Fruit fly (Drosophila melanogaster) whole organism, embryonic: ENCODE data around the gene Ntf-2r.
A peak's percentile ranks its signal among the peaks of the same experiment; 100 is the strongest.

Experiments used
- Asciz ChIP-seq: fragments of 200-800 bp; sonication (Bioruptor generic); optimal IDR thresholded peaks from 2 replicates; lab custom pipeline; 2017; ENCODE audit warnings: missing biosample characterization, mild to moderate bottlenecking, missing genetic modification characterization, missing genetic modification reagents
- BEAF-32 ChIP-seq: fragments of 200-800 bp; sonication (Bioruptor generic); optimal IDR thresholded peaks from 3 replicates; lab custom pipeline; 2017; ENCODE audit warnings: missing biosample characterization, missing genetic modification characterization, mild to moderate bottlenecking, moderate library complexity, missing genetic modification reagents
- Bgb ChIP-seq: fragments of 200-800 bp; sonication (Bioruptor generic); IDR thresholded peaks from 2 replicates; pipeline ENCODE4 v1.3.6; 2022; ENCODE audit warnings: missing biosample characterization, missing genetic modification characterization; ENCODE audit not compliant: partially characterized antibody
- BtbVII ChIP-seq: fragments of 200-800 bp; sonication (Bioruptor generic); optimal IDR thresholded peaks from 3 replicates; lab custom pipeline; 2017; ENCODE audit warnings: missing biosample characterization, mild to moderate bottlenecking, missing genetic modification characterization
- CG10274 ChIP-seq: fragments of 200-800 bp; sonication (Bioruptor generic); optimal IDR thresholded peaks from 3 replicates; lab custom pipeline; 2017; ENCODE audit warnings: missing biosample characterization, mild to moderate bottlenecking, missing genetic modification characterization
- CG11456 ChIP-seq: fragments of 200-800 bp; sonication (Bioruptor generic); IDR thresholded peaks from 3 replicates; pipeline ENCODE4 v1.3.6; 2022; ENCODE audit warnings: missing biosample characterization, missing genetic modification characterization
- CG12155 ChIP-seq: fragments of 200-800 bp; sonication (Bioruptor generic); optimal IDR thresholded peaks from 3 replicates; lab custom pipeline; 2016; ENCODE audit warnings: missing biosample characterization, missing genetic modification characterization
- CG12659 ChIP-seq: fragments of 200-800 bp; sonication (Bioruptor generic); optimal IDR thresholded peaks from 3 replicates; lab custom pipeline; 2017; ENCODE audit warnings: mild to moderate bottlenecking, missing biosample characterization, missing genetic modification reagents, missing genetic modification characterization
- CG12769 ChIP-seq: fragments of 200-800 bp; sonication (Bioruptor generic); optimal IDR thresholded peaks from 2 replicates; lab custom pipeline; 2019; ENCODE audit warnings: missing biosample characterization, mild to moderate bottlenecking, missing genetic modification characterization, moderate library complexity
- CG15073 ChIP-seq: fragments of 200-800 bp; sonication (Bioruptor generic); optimal IDR thresholded peaks from 2 replicates; lab custom pipeline; 2016; ENCODE audit warnings: missing biosample characterization, missing genetic modification characterization
- CG1603 ChIP-seq: fragments of 200-800 bp; sonication (Bioruptor generic); optimal IDR thresholded peaks from 2 replicates; lab custom pipeline; 2019; ENCODE audit warnings: missing biosample characterization, mild to moderate bottlenecking, missing genetic modification characterization, moderate library complexity
- CG18619 ChIP-seq: fragments of 200-800 bp; sonication (Bioruptor generic); optimal IDR thresholded peaks from 3 replicates; lab custom pipeline; 2017; ENCODE audit warnings: missing biosample characterization, mild to moderate bottlenecking, missing genetic modification characterization
- CG2875 ChIP-seq: fragments of 200-800 bp; sonication (Bioruptor generic); optimal IDR thresholded peaks from 2 replicates; lab custom pipeline; 2017; ENCODE audit warnings: missing biosample characterization, mild to moderate bottlenecking, missing genetic modification characterization, missing genetic modification reagents
- CG30020 ChIP-seq: fragments of 200-800 bp; optimal IDR thresholded peaks from 2 replicates; lab custom pipeline; 2019; ENCODE audit warnings: missing biosample characterization, mild to moderate bottlenecking, missing genetic modification characterization, moderate library complexity
- CG31365 ChIP-seq: fragments of 200-800 bp; sonication (Bioruptor generic); optimal IDR thresholded peaks from 2 replicates; lab custom pipeline; 2018; ENCODE audit warnings: missing biosample characterization, mild to moderate bottlenecking, missing genetic modification characterization
- CG31388 ChIP-seq: fragments of 200-800 bp; sonication (Bioruptor generic); optimal IDR thresholded peaks from 2 replicates; lab custom pipeline; 2016; ENCODE audit warnings: missing biosample characterization, missing genetic modification characterization
- CG3163 ChIP-seq: fragments of 200-800 bp; sonication (Bioruptor generic); optimal IDR thresholded peaks from 3 replicates; lab custom pipeline; 2016; ENCODE audit warnings: missing biosample characterization, missing genetic modification characterization
- CG33557 ChIP-seq: fragments of 200-800 bp; sonication (Bioruptor generic); optimal IDR thresholded peaks from 2 replicates; lab custom pipeline; 2019; ENCODE audit warnings: missing biosample characterization, mild to moderate bottlenecking, missing genetic modification characterization, moderate library complexity
- CG4854 ChIP-seq: fragments of 200-800 bp; sonication (Bioruptor generic); optimal IDR thresholded peaks from 2 replicates; lab custom pipeline; 2016; ENCODE audit warnings: missing biosample characterization, missing genetic modification characterization, inconsistent platforms
- CG6683 ChIP-seq: fragments of 200-800 bp; sonication (Bioruptor generic); optimal IDR thresholded peaks from 2 replicates; lab custom pipeline; 2017; ENCODE audit warnings: missing biosample characterization, mild to moderate bottlenecking, missing genetic modification characterization, missing genetic modification reagents
- CG9437 ChIP-seq: fragments of 200-800 bp; sonication (Bioruptor generic); optimal IDR thresholded peaks from 2 replicates; lab custom pipeline; 2018; ENCODE audit warnings: missing biosample characterization, mild to moderate bottlenecking, missing genetic modification characterization
- Ets97D ChIP-seq: fragments of 200-800 bp; sonication (Bioruptor generic); optimal IDR thresholded peaks from 3 replicates; lab custom pipeline; 2016; ENCODE audit warnings: missing biosample characterization, missing genetic modification characterization
- Fer3 ChIP-seq: fragments of 200-800 bp; sonication (Bioruptor generic); optimal IDR thresholded peaks from 2 replicates; lab custom pipeline; 2018; ENCODE audit warnings: missing biosample characterization, mild to moderate bottlenecking, missing genetic modification characterization, moderate library complexity
- GATAe ChIP-seq: fragments of 200-800 bp; sonication (Bioruptor generic); conservative IDR thresholded peaks from 2 replicates; pipeline ENCODE4 v1.3.6; 2022; ENCODE audit warnings: missing biosample characterization, missing genetic modification characterization
- HLH54F ChIP-seq: fragments of 200-800 bp; sonication (Bioruptor generic); optimal IDR thresholded peaks from 3 replicates; lab custom pipeline; 2016; ENCODE audit warnings: missing biosample characterization, missing genetic modification characterization
- HLHmδ ChIP-seq: fragments of 200-800 bp; sonication (Bioruptor generic); optimal IDR thresholded peaks from 2 replicates; lab custom pipeline; 2018; ENCODE audit warnings: missing biosample characterization, mild to moderate bottlenecking, missing genetic modification characterization, moderate library complexity
- Lim3 ChIP-seq: fragments of 200-800 bp; sonication (Bioruptor generic); IDR thresholded peaks from 2 replicates; pipeline ENCODE4 v1.3.6; 2022; ENCODE audit warnings: missing biosample characterization, missing genetic modification characterization
- Med ChIP-seq: fragments of 200-800 bp; sonication (Bioruptor generic); peaks from one replicate; lab custom pipeline; 2016; ENCODE audit warnings: missing biosample characterization, missing genetic modification characterization, mild to moderate bottlenecking, inconsistent platforms, moderate library complexity
- Sry-β ChIP-seq: fragments of 200-800 bp; sonication (Bioruptor generic); optimal IDR thresholded peaks from 2 replicates; lab custom pipeline; 2018; ENCODE audit warnings: missing biosample characterization, mild to moderate bottlenecking, missing genetic modification characterization, moderate library complexity
- Tbp ChIP-seq: fragments of >200 bp; optimal IDR thresholded peaks from 2 replicates; lab custom pipeline; 2018; ENCODE audit warnings: missing biosample characterization, missing genetic modification characterization
- bcd ChIP-seq: fragments of 200-800 bp; sonication (Bioruptor generic); optimal IDR thresholded peaks from 2 replicates; lab custom pipeline; 2017; ENCODE audit warnings: missing biosample characterization, mild to moderate bottlenecking, missing genetic modification characterization
- br ChIP-seq: fragments of >200 bp; optimal IDR thresholded peaks from 2 replicates; lab custom pipeline; 2017
- cato ChIP-seq: fragments of 200-800 bp; sonication (Bioruptor generic); optimal IDR thresholded peaks from 2 replicates; lab custom pipeline; 2016; ENCODE audit warnings: missing biosample characterization, missing genetic modification characterization, borderline replicate concordance
- caup ChIP-seq: fragments of 200-800 bp; sonication (Bioruptor generic); optimal IDR thresholded peaks from 3 replicates; lab custom pipeline; 2017; ENCODE audit warnings: missing biosample characterization, mild to moderate bottlenecking, missing genetic modification characterization, moderate library complexity; ENCODE audit not compliant: severe bottlenecking
- danr ChIP-seq: fragments of 200-800 bp; sonication (Bioruptor generic); IDR thresholded peaks from 2 replicates; pipeline ENCODE4 v1.3.6; 2022; ENCODE audit warnings: missing biosample characterization, missing genetic modification characterization
- dmrt11E ChIP-seq: fragments of 200-800 bp; sonication (Bioruptor generic); optimal IDR thresholded peaks from 3 replicates; lab custom pipeline; 2018; ENCODE audit warnings: missing biosample characterization, mild to moderate bottlenecking, missing genetic modification characterization, moderate library complexity
- emc ChIP-seq: fragments of 200-800 bp; sonication (Bioruptor generic); optimal IDR thresholded peaks from 2 replicates; lab custom pipeline; 2016; ENCODE audit warnings: missing biosample characterization, missing genetic modification characterization
- eyg ChIP-seq: fragments of 200-800 bp; sonication (Bioruptor generic); optimal IDR thresholded peaks from 3 replicates; lab custom pipeline; 2016; ENCODE audit warnings: missing biosample characterization, missing genetic modification characterization
- mirr ChIP-seq: fragments of 200-800 bp; sonication (Bioruptor generic); optimal IDR thresholded peaks from 3 replicates; lab custom pipeline; 2018; ENCODE audit warnings: missing biosample characterization, mild to moderate bottlenecking, missing genetic modification characterization
- mld ChIP-seq: fragments of 200-800 bp; sonication (Bioruptor generic); IDR thresholded peaks from 3 replicates; pipeline ENCODE4 v1.3.6; 2022; ENCODE audit warnings: missing biosample characterization, missing genetic modification characterization; ENCODE audit not compliant: partially characterized antibody
- otp ChIP-seq: fragments of 200-800 bp; sonication (Bioruptor generic); IDR thresholded peaks from 3 replicates; pipeline ENCODE4, ENCODE4 v1.3.6; 2022; ENCODE audit warnings: missing biosample characterization, missing genetic modification characterization
- psq ChIP-seq: fragments of 200-800 bp; sonication (Bioruptor generic); optimal IDR thresholded peaks from 2 replicates; lab custom pipeline; 2017; ENCODE audit warnings: missing biosample characterization, missing genetic modification characterization
- run ChIP-seq: fragments of 200-800 bp; sonication (Bioruptor generic); optimal IDR thresholded peaks from 3 replicates; lab custom pipeline; 2018; ENCODE audit warnings: missing biosample characterization, mild to moderate bottlenecking, missing genetic modification characterization
- sens-2 ChIP-seq: fragments of 200-800 bp; sonication (Bioruptor generic); IDR thresholded peaks from 2 replicates; pipeline ENCODE4 v1.3.6; 2022; ENCODE audit warnings: missing biosample characterization, missing genetic modification characterization
- shn ChIP-seq: fragments of 200-800 bp; sonication (Bioruptor generic); optimal IDR thresholded peaks from 3 replicates; lab custom pipeline; 2016; ENCODE audit warnings: missing biosample characterization, missing genetic modification characterization
- sima ChIP-seq: fragments of 200-800 bp; sonication (Bioruptor generic); optimal IDR thresholded peaks from 2 replicates; lab custom pipeline; 2016; ENCODE audit warnings: missing biosample characterization, missing genetic modification characterization
- so ChIP-seq: fragments of 200-800 bp; sonication (Bioruptor generic); IDR thresholded peaks from 3 replicates; pipeline ENCODE4 v1.3.6; 2022; ENCODE audit warnings: missing biosample characterization, missing genetic modification characterization
- tap ChIP-seq: fragments of 200-800 bp; optimal IDR thresholded peaks from 3 replicates; lab custom pipeline; 2019; ENCODE audit warnings: missing biosample characterization, mild to moderate bottlenecking, missing genetic modification characterization, moderate library complexity
- ttk ChIP-seq: fragments of 200-800 bp; sonication (Bioruptor generic); IDR thresholded peaks from 2 replicates; pipeline ENCODE4 v2.1.2; 2022; ENCODE audit warnings: missing biosample characterization, missing genetic modification characterization
- unc-4 ChIP-seq: fragments of 200-800 bp; sonication (Bioruptor generic); IDR thresholded peaks from 2 replicates; pipeline ENCODE4 v1.3.6; 2022; ENCODE audit warnings: missing biosample characterization, missing genetic modification characterization; ENCODE audit not compliant: partially characterized antibody

Gene Ntf-2r

dm6 chr2L:18448639-18449430 lies 5.6 kb upstream of the Ntf-2r start, which contains the start of gene ncm (continued):
- peak; percentile 8 for TF ChIP-seq CG33557
- TF ChIP-seq shn (GFP tag; lab: Kevin White, UChicago) = no peak
- TF ChIP-seq tap = no peak
- no peak for TF ChIP-seq CG12155 (GFP tag; lab: Kevin White, UChicago)
- no peak for TF ChIP-seq caup (GFP tag; lab: Kevin White, UChicago)
- TF ChIP-seq so (GFP tag; lab: Robert Waterston, UW) = no peak
- no peak for TF ChIP-seq Fer3
- no peak for TF ChIP-seq CG15073 (GFP tag; lab: Kevin White, UChicago)
- no peak for TF ChIP-seq Asciz (GFP tag; lab: Kevin White, UChicago)
- TF ChIP-seq emc (GFP tag; lab: Kevin White, UChicago) = no peak
- no peak for TF ChIP-seq CG9437
- TF ChIP-seq psq (GFP tag; lab: Kevin White, UChicago) = no peak
- TF ChIP-seq danr (GFP tag; lab: Robert Waterston, UW) = no peak
- TF ChIP-seq GATAe (GFP tag; lab: Robert Waterston, UW) = no peak
- TF ChIP-seq bcd (GFP tag; lab: Kevin White, UChicago) = no peak
- peak; percentile 82; the same call in 2 of the 3 replicates for TF ChIP-seq mld (GFP tag; lab: Robert Waterston, UW)
- TF ChIP-seq CG10274 (GFP tag; lab: Kevin White, UChicago) = no peak
- TF ChIP-seq CG12769 = no peak
- no peak for TF ChIP-seq CG4854
- TF ChIP-seq sima (GFP tag; lab: Kevin White, UChicago) = no peak
- TF ChIP-seq CG30020 = peak; percentile 96
- TF ChIP-seq cato (GFP tag; lab: Kevin White, UChicago) = no peak
- TF ChIP-seq CG31388 (GFP tag; lab: Kevin White, UChicago) = no peak
- TF ChIP-seq Ets97D (GFP tag; lab: Kevin White, UChicago) = no peak
- TF ChIP-seq BtbVII = no peak
- TF ChIP-seq BEAF-32 = peak; percentile 90
- TF ChIP-seq unc-4 (GFP tag; lab: Robert Waterston, UW) = peak; percentile 91
- no peak for TF ChIP-seq otp (GFP tag; lab: Robert Waterston, UW)
- TF ChIP-seq CG11456 (GFP tag; lab: Robert Waterston, UW) = no peak
- no peak for TF ChIP-seq ttk (GFP tag; lab: Robert Waterston, UW)
- no peak for TF ChIP-seq HLHmδ (GFP tag; lab: Kevin White, UChicago)
- TF ChIP-seq sens-2 = no peak
- no peak for TF ChIP-seq eyg (GFP tag; lab: Kevin White, UChicago)
- TF ChIP-seq HLH54F (GFP tag; lab: Kevin White, UChicago) = no peak
- no peak for TF ChIP-seq Lim3
- TF ChIP-seq dmrt11E (tag; lab: Kevin White, UChicago) = peak; percentile 35
- TF ChIP-seq CG31365 (tag; lab: Kevin White, UChicago) = no peak
- peak; percentile 83 for TF ChIP-seq Med (GFP tag; lab: Kevin White, UChicago)
- TF ChIP-seq Sry-β (GFP tag; lab: Kevin White, UChicago) = peak; percentile 82
- TF ChIP-seq CG6683 (GFP tag; lab: Kevin White, UChicago) = no peak
- no peak for TF ChIP-seq CG2875 (GFP tag; lab: Kevin White, UChicago)
- peak; percentile 93 for TF ChIP-seq CG1603
- TF ChIP-seq CG12659 (GFP tag; lab: Kevin White, UChicago) = peak; percentile 53
- no peak for TF ChIP-seq CG18619 (GFP tag; lab: Kevin White, UChicago)
- TF ChIP-seq Bgb = peak; percentile 90
- TF ChIP-seq CG3163 = no peak
- TF ChIP-seq run (tag; lab: Kevin White, UChicago) = no peak
- TF ChIP-seq Tbp (GFP tag; lab: Kevin White, UChicago) = no peak
- no peak for TF ChIP-seq br
- TF ChIP-seq mirr (GFP tag; lab: Kevin White, UChicago) = no peak
